Fruit fly (Drosophila melanogaster) whole organism, pupa: ENCODE data around the gene CG6830.

Source experiments
- CG10348 ChIP-seq: fragments of 200-800 bp; sonication (Bioruptor generic); IDR thresholded peaks from 2 replicates; pipeline ENCODE4 v1.3.6; 2022; ENCODE audit warnings: missing biosample characterization, missing genetic modification characterization
- CG12605 ChIP-seq: fragments of 200-800 bp; sonication (Bioruptor generic); IDR thresholded peaks from 2 replicates; pipeline ENCODE4 v1.3.6; 2022; ENCODE audit warnings: missing biosample characterization, missing genetic modification characterization
- CG13204 ChIP-seq: fragments of 200-800 bp; sonication (Bioruptor generic); optimal IDR thresholded peaks from 2 replicates; lab custom pipeline; 2018; ENCODE audit warnings: missing biosample characterization, mild to moderate bottlenecking, missing genetic modification characterization, moderate library complexity
- CG14655 ChIP-seq: fragments of 200-800 bp; sonication (Bioruptor generic); optimal IDR thresholded peaks from 3 replicates; lab custom pipeline; 2017; ENCODE audit warnings: mild to moderate bottlenecking, missing biosample characterization, missing genetic modification reagents, missing genetic modification characterization
- CG15710 ChIP-seq: fragments of 200-800 bp; sonication (Bioruptor generic); optimal IDR thresholded peaks from 2 replicates; lab custom pipeline; 2018; ENCODE audit warnings: missing biosample characterization, mild to moderate bottlenecking, missing genetic modification characterization, moderate library complexity
- CG17806 ChIP-seq: fragments of 200-800 bp; sonication (Bioruptor generic); optimal IDR thresholded peaks from 2 replicates; lab custom pipeline; 2018; ENCODE audit warnings: missing biosample characterization, mild to moderate bottlenecking, missing genetic modification characterization, moderate library complexity
- CG32121 ChIP-seq: fragments of 200-800 bp; sonication (Bioruptor generic); IDR thresholded peaks from 2 replicates; pipeline ENCODE4 v1.3.6; 2022; ENCODE audit warnings: missing biosample characterization, missing genetic modification characterization
- CG34367 ChIP-seq: fragments of 200-800 bp; sonication (Bioruptor generic); optimal IDR thresholded peaks from 2 replicates; lab custom pipeline; 2018; ENCODE audit warnings: missing biosample characterization, mild to moderate bottlenecking, missing genetic modification characterization
- CG4496 ChIP-seq: fragments of 200-800 bp; sonication (Bioruptor generic); IDR thresholded peaks from 3 replicates; pipeline ENCODE4 v1.3.6; 2022; ENCODE audit warnings: missing biosample characterization, missing genetic modification characterization
- CG8159 ChIP-seq: fragments of 200-800 bp; sonication (Bioruptor generic); optimal IDR thresholded peaks from 3 replicates; lab custom pipeline; 2018; ENCODE audit warnings: missing biosample characterization, mild to moderate bottlenecking, missing genetic modification characterization, moderate library complexity
- CG8301 ChIP-seq: fragments of 200-800 bp; sonication (Bioruptor generic); optimal IDR thresholded peaks from 2 replicates; lab custom pipeline; 2018; ENCODE audit warnings: missing biosample characterization, mild to moderate bottlenecking, missing genetic modification characterization
- CG9948 ChIP-seq: fragments of 200-800 bp; sonication (Bioruptor generic); optimal IDR thresholded peaks from 2 replicates; lab custom pipeline; 2018; ENCODE audit warnings: missing biosample characterization, mild to moderate bottlenecking, missing genetic modification characterization, moderate library complexity
- D1 ChIP-seq: fragments of 200-800 bp; sonication (Bioruptor generic); optimal IDR thresholded peaks from 2 replicates; lab custom pipeline; 2018; ENCODE audit warnings: missing biosample characterization, mild to moderate bottlenecking, missing genetic modification characterization, moderate library complexity
- EcR ChIP-seq: fragments of 200-800 bp; sonication (Bioruptor generic); optimal IDR thresholded peaks from 3 replicates; lab custom pipeline; 2019; ENCODE audit warnings: missing biosample characterization, missing genetic modification characterization, mild to moderate bottlenecking, moderate library complexity, missing genetic modification reagents
- Ets98B ChIP-seq: fragments of 200-800 bp; sonication (Bioruptor generic); IDR thresholded peaks from 2 replicates; pipeline ENCODE4 v1.3.6; 2022; ENCODE audit warnings: missing biosample characterization, missing genetic modification characterization
- Pif1A ChIP-seq: fragments of 200-800 bp; sonication (Bioruptor generic); optimal IDR thresholded peaks from 3 replicates; lab custom pipeline; 2016; ENCODE audit warnings: missing biosample characterization, missing genetic modification characterization
- Pif1B ChIP-seq: fragments of 200-800 bp; sonication (Bioruptor generic); optimal IDR thresholded peaks from 3 replicates; lab custom pipeline; 2016; ENCODE audit warnings: missing biosample characterization, missing genetic modification characterization
- Snoo ChIP-seq: fragments of 200-800 bp; sonication (Bioruptor generic); optimal IDR thresholded peaks from 3 replicates; lab custom pipeline; 2017; ENCODE audit warnings: missing biosample characterization, mild to moderate bottlenecking, missing genetic modification characterization, inconsistent platforms
- fd96Ca ChIP-seq: fragments of 200-800 bp; sonication (Bioruptor generic); IDR thresholded peaks from 3 replicates; pipeline ENCODE4 v1.3.6; 2022; ENCODE audit warnings: missing biosample characterization, missing genetic modification characterization
- gl ChIP-seq: fragments of 200-800 bp; sonication (Bioruptor generic); optimal IDR thresholded peaks from 2 replicates; lab custom pipeline; 2018; ENCODE audit warnings: missing biosample characterization, mild to moderate bottlenecking, missing genetic modification characterization
- rn ChIP-seq: fragments of 200-800 bp; sonication (Bioruptor generic); IDR thresholded peaks from 2 replicates; pipeline ENCODE4 v1.3.6; 2022; ENCODE audit warnings: missing biosample characterization, missing genetic modification characterization

Gene CG6830

DNA sequence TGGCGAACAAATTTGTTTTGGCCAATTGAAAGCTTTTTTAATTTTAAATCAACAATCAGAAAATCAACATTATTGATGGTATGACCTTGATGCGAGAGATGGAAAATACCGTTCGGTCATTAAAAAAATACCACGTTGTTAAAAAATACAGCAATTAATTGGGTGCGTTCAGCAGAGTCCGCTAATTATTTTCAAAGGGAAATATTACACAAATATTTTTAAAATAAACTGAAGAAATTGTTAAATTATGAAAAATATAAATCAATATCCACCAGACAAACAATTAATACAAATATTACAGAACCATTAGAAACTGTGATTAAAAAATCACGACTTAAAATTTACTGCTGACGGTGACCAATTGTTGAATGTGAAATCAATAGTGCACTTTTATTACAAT lies 6.1 kb downstream of the CG6830 start, which contains the start of gene CG18476:
Gene CG18476 (minus strand): TSS at position 101 of the 400 bp plus-strand sequence.
- TF ChIP-seq D1 (tag; lab: Kevin White, UChicago) = no peak
- peak; percentile 74; the same call in 1 of the 2 replicates for TF ChIP-seq CG10348 (GFP tag; lab: Robert Waterston, UW)
- TF ChIP-seq CG8159 (tag; lab: Kevin White, UChicago) = peak; percentile 95
- TF ChIP-seq CG34367 = peak; percentile 91
- peak; percentile 96 for TF ChIP-seq CG32121 (GFP tag; lab: Robert Waterston, UW)
- TF ChIP-seq CG4496 (GFP tag; lab: Robert Waterston, UW) = peak; percentile 97
- peak; percentile 92 for TF ChIP-seq CG14655
- no peak for TF ChIP-seq Pif1B (GFP tag; lab: Kevin White, UChicago)
- TF ChIP-seq Snoo (tag; lab: Kevin White, UChicago) = peak; percentile 91
- no peak for TF ChIP-seq CG13204 (GFP tag; lab: Kevin White, UChicago)
- TF ChIP-seq Pif1A = no peak
- TF ChIP-seq CG12605 (GFP tag; lab: Robert Waterston, UW) = peak; percentile 95
- peak; percentile 84 for TF ChIP-seq rn
- peak; percentile 95 for TF ChIP-seq Ets98B (GFP tag; lab: Robert Waterston, UW)
- TF ChIP-seq fd96Ca (GFP tag; lab: Robert Waterston, UW) = no peak
- TF ChIP-seq CG15710 (tag; lab: Kevin White, UChicago) = peak; percentile 95
- TF ChIP-seq CG8301 (tag; lab: Kevin White, UChicago) = peak; percentile 92
- TF ChIP-seq gl (tag; lab: Kevin White, UChicago) = peak; percentile 83
- TF ChIP-seq EcR = no peak
- TF ChIP-seq CG17806 (tag; lab: Kevin White, UChicago) = peak; percentile 96
- peak; percentile 92 for TF ChIP-seq CG9948 (tag; lab: Kevin White, UChicago)
- TF ChIP-seq, all 21 proteins: peak for 15

DNA sequence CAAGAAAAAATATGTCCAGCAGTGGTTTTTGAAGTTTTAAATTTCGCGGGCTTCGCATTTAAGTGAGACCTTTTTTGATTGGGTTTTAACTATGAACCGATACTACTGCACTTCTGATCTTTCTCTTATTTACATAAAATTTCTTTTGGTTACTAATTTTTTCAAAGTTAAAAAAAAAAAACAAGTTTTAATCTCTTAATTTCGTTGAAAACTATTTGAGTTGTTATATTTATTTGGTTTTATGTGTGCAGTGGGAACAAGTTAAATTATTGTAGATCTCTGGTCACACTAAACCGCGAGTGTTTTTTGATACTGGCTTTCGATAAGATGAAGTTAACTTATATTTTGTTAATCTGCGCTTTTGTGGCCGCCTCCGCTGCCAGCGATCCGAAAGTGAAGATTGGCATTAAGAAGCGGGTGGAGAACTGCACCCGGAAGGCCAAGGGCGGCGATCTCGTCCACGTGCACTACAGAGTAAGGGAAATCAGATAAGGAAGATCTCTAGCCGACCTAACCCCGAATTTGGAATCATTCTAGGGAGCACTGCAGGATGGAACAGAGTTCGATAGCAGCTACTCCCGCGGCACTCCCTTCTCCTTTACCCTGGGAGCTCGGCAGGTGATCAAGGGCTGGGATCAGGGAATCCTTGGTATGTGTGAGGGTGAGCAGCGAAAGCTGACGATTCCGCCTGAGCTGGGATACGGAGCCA lies 10.0 kb downstream of the CG6830 start, which contains the start of gene CG14715:
Gene CG14715 (plus strand): TSS at position 267 of the 709 bp plus-strand sequence.
- TF ChIP-seq CG8159 (tag; lab: Kevin White, UChicago) (peak; percentile 25), CG15710 (tag; lab: Kevin White, UChicago) (peak; percentile 25), CG10348 (GFP tag; lab: Robert Waterston, UW) (no peak), gl (tag; lab: Kevin White, UChicago) (no peak), CG32121 (GFP tag; lab: Robert Waterston, UW) (peak; percentile 31; the same call in 1 of the 2 replicates), CG34367 (no peak), EcR (no peak), CG9948 (tag; lab: Kevin White, UChicago) (peak; percentile 2), CG17806 (tag; lab: Kevin White, UChicago) (peak; percentile 13), CG4496 (GFP tag; lab: Robert Waterston, UW) (no peak), CG8301 (tag; lab: Kevin White, UChicago) (no peak)

DNA sequence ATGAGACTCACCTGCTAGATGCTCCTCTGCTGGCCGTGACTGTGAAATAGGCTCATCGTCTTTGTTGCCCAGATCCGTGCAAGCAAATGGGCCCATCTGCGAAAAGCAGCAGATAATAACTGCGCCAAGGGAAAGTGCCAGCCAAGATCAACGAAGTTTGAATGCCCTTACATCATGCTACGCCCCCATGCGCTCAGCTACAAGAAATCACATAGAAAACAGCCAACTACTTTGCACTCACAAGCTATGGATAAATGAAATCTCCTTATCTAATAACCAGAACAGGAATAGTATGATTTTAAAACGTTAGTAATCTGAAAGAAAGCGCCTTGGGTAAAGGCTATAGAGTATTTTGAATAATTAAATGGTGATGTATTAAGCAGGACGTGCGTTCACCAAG lies 12.4 kb downstream of the CG6830 start:
- TF ChIP-seq CG15710 (tag; lab: Kevin White, UChicago) = peak; percentile 24
- no peak for TF ChIP-seq Pif1B (GFP tag; lab: Kevin White, UChicago)
- 0 out of 3 replicates have a peak, but pooled peaks have one; percentile 29 for TF ChIP-seq CG4496 (GFP tag; lab: Robert Waterston, UW)
- TF ChIP-seq CG17806 (tag; lab: Kevin White, UChicago) = peak; percentile 29
- TF ChIP-seq CG32121 (GFP tag; lab: Robert Waterston, UW) = no peak
- TF ChIP-seq gl (tag; lab: Kevin White, UChicago) = no peak
- TF ChIP-seq CG8159 (tag; lab: Kevin White, UChicago) = peak; percentile 50
- TF ChIP-seq CG8301 (tag; lab: Kevin White, UChicago) = peak; percentile 22
- TF ChIP-seq CG9948 (tag; lab: Kevin White, UChicago) = peak; percentile 18

DNA sequence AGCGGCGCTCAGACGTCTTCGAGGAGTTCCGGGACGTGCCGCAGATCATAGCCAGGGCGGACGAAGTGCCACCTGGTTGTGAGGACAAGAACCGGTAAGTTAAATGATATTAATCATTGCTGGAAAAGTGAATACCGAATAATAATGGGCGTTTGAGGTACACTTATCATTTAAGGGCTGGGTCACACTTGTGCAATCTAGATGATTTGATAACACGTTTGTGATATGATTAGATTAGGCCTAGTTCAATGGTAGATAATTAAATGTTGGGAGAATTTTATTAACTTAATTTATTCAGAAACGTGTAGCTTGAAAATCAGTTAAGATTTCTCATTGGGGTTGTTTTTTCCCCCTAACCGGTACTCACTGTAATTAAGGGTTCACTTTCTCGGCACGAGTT lies 13.3 kb downstream of the CG6830 start:
- TF ChIP-seq CG17806 (tag; lab: Kevin White, UChicago) (no peak), CG13204 (GFP tag; lab: Kevin White, UChicago) (no peak), CG8301 (tag; lab: Kevin White, UChicago) (no peak), CG34367 (no peak), Pif1A (no peak), CG10348 (GFP tag; lab: Robert Waterston, UW) (no peak), CG8159 (tag; lab: Kevin White, UChicago) (no peak), CG4496 (GFP tag; lab: Robert Waterston, UW) (no peak)

DNA sequence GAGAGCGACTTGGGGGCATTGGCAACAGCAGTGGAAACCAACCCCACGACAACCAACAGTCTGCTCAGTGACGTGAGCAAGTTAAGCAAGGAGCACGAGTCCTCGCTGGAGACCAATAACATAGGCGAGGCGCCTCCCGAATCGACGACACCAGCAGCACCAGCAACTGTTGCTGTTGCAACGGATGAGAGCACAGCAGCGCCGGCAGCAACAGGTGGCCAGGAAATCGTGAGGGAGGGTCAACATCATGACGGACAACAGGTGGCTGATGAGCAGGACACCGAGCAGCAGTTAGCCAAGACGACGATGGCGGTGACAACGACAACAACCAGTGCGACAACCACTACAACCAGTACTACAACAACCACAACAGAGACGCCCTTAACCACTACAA lies 14.2 kb downstream of the CG6830 start:
- TF ChIP-seq Snoo (tag; lab: Kevin White, UChicago) (no peak), CG12605 (GFP tag; lab: Robert Waterston, UW) (peak; percentile 97)
- TF ChIP-seq, all 21 proteins: peak for 1
